Fruit fly (Drosophila melanogaster) whole organism: ENCODE data around the gene CG13634.
A peak's percentile ranks its signal among the peaks of the same experiment; 100 is the strongest.

Source experiments
- CG8478 ChIP-seq: fragments of >200 bp; optimal IDR thresholded peaks from 2 replicates; lab custom pipeline; 2018; ENCODE audit warnings: inconsistent platforms
- Dll ChIP-seq: fragments of >200 bp; optimal IDR thresholded peaks from 2 replicates; lab custom pipeline; 2017
- EcR ChIP-seq, 2 experiments: fragments of >200 bp; optimal IDR thresholded peaks; 2 replicates each; lab custom pipeline; 2017; ENCODE audit warnings: missing biosample characterization in 2 of 2, missing genetic modification characterization in 2 of 2, missing genetic modification reagents in 2 of 2
- pan ChIP-seq: fragments of >200 bp; optimal IDR thresholded peaks from 2 replicates; lab custom pipeline; 2017
- psq ChIP-seq: fragments of >200 bp; optimal IDR thresholded peaks from 2 replicates; lab custom pipeline; 2017
- usp ChIP-seq: fragments of >200 bp; optimal IDR thresholded peaks from 2 replicates; lab custom pipeline; 2017; ENCODE audit warnings: missing biosample characterization, missing genetic modification characterization, mixed read lengths

- no peak for TF ChIP-seq psq
- no peak for TF ChIP-seq CG8478 (lab: Kevin White, UChicago)
- peak; percentile 35 for TF ChIP-seq Dll (lab: Kevin White, UChicago)
- no peak for TF ChIP-seq EcR (GFP tag; optimal IDR thresholded peaks at IDR 0.05; lab: Kevin White, UChicago)
- TF ChIP-seq usp (GFP tag; lab: Kevin White, UChicago), result no peak
- TF ChIP-seq pan (lab: Kevin White, UChicago), result no peak
These were observed 21.2 kb downstream of the CG13634 start, which contains the start of gene CG13631 for dm6 chr3R:24768538-24769401.
